Fruit fly (Drosophila melanogaster): Measurements from ENCODE around the gene CG17549.

- TF ChIP-seq dsx (GFP tag; optimal IDR thresholded peaks at IDR 0.05; ENCODE audit: poor library complexity, severe bottlenecking) (no peak), CG10669 (GFP tag; optimal IDR thresholded peaks at IDR 0.05) (no peak), topi (GFP tag; optimal IDR thresholded peaks at IDR 0.05) (no peak), Gug (GFP tag; IDR thresholded peaks at IDR 0.05) (no peak), Eip93F (GFP tag; optimal IDR thresholded peaks at IDR 0.05) (no peak), OdsH (GFP tag; optimal IDR thresholded peaks at IDR 0.05) (no peak), salr (GFP tag; optimal IDR thresholded peaks at IDR 0.05) (no peak), CG3919 (GFP tag; optimal IDR thresholded peaks at IDR 0.05) (no peak), CG4318 (GFP tag; optimal IDR thresholded peaks at IDR 0.05) (no peak)
These were observed 12.0 kb upstream of the CG17549 start for dm6 chr2L:19401914-19402313.
